Fruit fly (Drosophila melanogaster): ENCODE results near the gene CG32591.

- TF ChIP-seq Myc (optimal IDR thresholded peaks at IDR 0.05), result no peak
- TF ChIP-seq h (optimal IDR thresholded peaks at IDR 0.05), result no peak
- no peak for TF ChIP-seq psq (optimal IDR thresholded peaks at IDR 0.05)
Observed at dm6 chrX:14918750-14919247, 9.9 kb downstream of the CG32591 start, which contains the start of gene Eo.

Measured in Kc167 (cell line).